Worm (Caenorhabditis elegans): ENCODE results near the gene pink-1.

DNA sequence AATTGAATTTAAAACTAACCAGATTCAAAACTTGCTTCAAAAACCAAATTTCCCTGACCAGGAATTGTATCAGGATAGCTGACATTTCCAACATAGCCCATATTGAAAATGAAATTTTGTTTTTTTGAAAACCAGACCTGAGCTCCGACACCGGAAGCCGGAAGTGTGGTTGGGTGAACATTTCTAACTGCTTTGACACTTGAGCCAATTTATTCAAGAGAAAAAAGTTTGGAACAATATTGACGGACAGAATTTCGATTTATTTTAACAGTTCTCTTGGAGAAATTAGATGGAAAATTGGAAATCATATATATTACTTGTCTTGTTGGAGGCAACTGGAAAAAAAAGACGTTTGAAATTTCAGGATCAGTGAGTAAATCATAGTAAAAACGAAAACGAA lies 8.3 kb downstream of the pink-1 start, which contains the start of gene ccpp-6:
- no peak for TF ChIP-seq T22C8.4 (GFP tag; IDR thresholded peaks at IDR 0.05)
- no peak for TF ChIP-seq ztf-23 (GFP tag; IDR thresholded peaks at IDR 0.05)
- TF ChIP-seq klf-2 (GFP tag; conservative IDR thresholded peaks at IDR 0.05): no peak
- no peak for TF ChIP-seq med-1 (GFP tag; optimal IDR thresholded peaks at IDR 0.05; ENCODE audit: insufficient read depth)
- TF ChIP-seq flt-1 (GFP tag; IDR thresholded peaks at IDR 0.05): no peak
- no peak for TF ChIP-seq ztf-29 (GFP tag; IDR thresholded peaks at IDR 0.05)
- no peak for TF ChIP-seq tab-1 (GFP tag; IDR thresholded peaks at IDR 0.05)

All from whole organism, midembryonic.